Fruit fly (Drosophila melanogaster): ENCODE results near the gene CG42724.

The CG42724 gene

dm6 chr3R:6352893-6353623 lies 15.0 kb downstream of the CG42724 start (continued):
- TF ChIP-seq lilli (GFP tag; optimal IDR thresholded peaks at IDR 0.05) (no peak), HLH3B (GFP tag; IDR thresholded peaks at IDR 0.05) (no peak), Bgb (GFP tag; IDR thresholded peaks at IDR 0.05; ENCODE audit: partially characterized antibody) (0 out of 2 replicates have a peak, but pooled peaks have one; percentile 14), CG17359 (tag; optimal IDR thresholded peaks at IDR 0.05) (peak; percentile 48), zfh1 (GFP tag; IDR thresholded peaks at IDR 0.05) (0 out of 3 replicates have a peak, but pooled peaks have one; percentile 44), CG3847 (GFP tag; IDR thresholded peaks at IDR 0.05) (no peak), CG2889 (GFP tag; IDR thresholded peaks at IDR 0.05) (no peak), CG10462 (GFP tag; optimal IDR thresholded peaks at IDR 0.05) (no peak), bsh (GFP tag; optimal IDR thresholded peaks at IDR 0.05) (peak in 1 of 2 experiments; percentile 16), BtbVII (GFP tag; optimal IDR thresholded peaks at IDR 0.05) (no peak), CG2202 (tag; optimal IDR thresholded peaks at IDR 0.05) (no peak), toy (GFP tag; IDR thresholded peaks at IDR 0.05) (no peak), Lim3 (GFP tag; IDR thresholded peaks at IDR 0.05) (no peak), shn (GFP tag; optimal IDR thresholded peaks at IDR 0.05) (no peak), CG11696 (GFP tag; IDR thresholded peaks at IDR 0.05) (peak; percentile 68), CG13296 (GFP tag; optimal IDR thresholded peaks at IDR 0.05) (peak; percentile 15), MBD-R2 (GFP tag; IDR thresholded peaks at IDR 0.05) (no peak), CG14860 (GFP tag; IDR thresholded peaks at IDR 0.05; ENCODE audit: partially characterized antibody) (no peak), CG6791 (GFP tag; IDR thresholded peaks at IDR 0.05; ENCODE audit: partially characterized antibody) (no peak), danr (GFP tag; IDR thresholded peaks at IDR 0.05) (no peak), bigmax (GFP tag; optimal IDR thresholded peaks at IDR 0.05) (no peak), CG10431 (GFP tag; optimal IDR thresholded peaks at IDR 0.05) (no peak), run (tag; optimal IDR thresholded peaks at IDR 0.05) (peak; percentile 17), CG17385 (GFP tag; optimal IDR thresholded peaks at IDR 0.05) (peak; percentile 7), Max (GFP tag; optimal IDR thresholded peaks at IDR 0.05) (no peak), Dip3 (GFP tag; optimal IDR thresholded peaks at IDR 0.05) (no peak), tna (GFP tag; IDR thresholded peaks at IDR 0.05; ENCODE audit: partially characterized antibody) (no peak; the same call in 1 of the 2 replicates), lmd (GFP tag; IDR thresholded peaks at IDR 0.05) (0 out of 2 replicates have a peak, but pooled peaks have one; percentile 7), Fer3 (tag; optimal IDR thresholded peaks at IDR 0.05) (peak; percentile 4), CTCF (GFP tag; optimal IDR thresholded peaks at IDR 0.05) (no peak), NFAT (GFP tag; IDR thresholded peaks at IDR 0.05) (no peak), Xbp1 (GFP tag; optimal IDR thresholded peaks at IDR 0.05) (peak; percentile 37), ERR (GFP tag; optimal IDR thresholded peaks at IDR 0.05) (no peak), Hr3 (GFP tag; optimal IDR thresholded peaks at IDR 0.05) (no peak), CG10366 (GFP tag; IDR thresholded peaks at IDR 0.05) (no peak), so (GFP tag; IDR thresholded peaks at IDR 0.05) (no peak), crc (GFP tag; optimal IDR thresholded peaks at IDR 0.05) (no peak), Ets97D (GFP tag; optimal IDR thresholded peaks at IDR 0.05) (no peak), pita (GFP tag; optimal IDR thresholded peaks at IDR 0.05) (no peak), CG31388 (GFP tag; optimal IDR thresholded peaks at IDR 0.05) (no peak), hth (optimal IDR thresholded peaks at IDR 0.05) (no peak), hkb (optimal IDR thresholded peaks at IDR 0.05) (no peak), hkb (GFP tag; IDR thresholded peaks at IDR 0.05) (no peak), CG10959 (GFP tag; IDR thresholded peaks at IDR 0.05) (no peak), sisA (GFP tag; IDR thresholded peaks at IDR 0.05) (no peak), Deaf1 (tag; optimal IDR thresholded peaks at IDR 0.05) (no peak), lbe (GFP tag; optimal IDR thresholded peaks at IDR 0.05) (no peak), CG10979 (tag; optimal IDR thresholded peaks at IDR 0.05) (peak; percentile 38), da (GFP tag; optimal IDR thresholded peaks at IDR 0.05) (no peak), CG15269 (tag; optimal IDR thresholded peaks at IDR 0.05) (peak; percentile 44), Side (GFP tag; optimal IDR thresholded peaks at IDR 0.05) (no peak), rib (GFP tag; IDR thresholded peaks at IDR 0.05) (no peak)
